Worm (Caenorhabditis elegans) whole organism, young adult: Measurements from ENCODE around the gene nekl-4.

ENCODE experiments used
- F10E7.11 ChIP-seq: sonication (generic microtip); optimal IDR thresholded peaks from 2 replicates; lab custom pipeline; 2017; ENCODE audit warnings: mild to moderate bottlenecking, missing genetic modification characterization, moderate library complexity, missing compliant biosample characterization
- F23B12.7 ChIP-seq: sonication (generic microtip); optimal IDR thresholded peaks from 2 replicates; lab custom pipeline; 2017; ENCODE audit warnings: missing genetic modification characterization, mild to moderate bottlenecking, missing compliant biosample characterization, antibody characterized with exemption, moderate library complexity; ENCODE audit not compliant: insufficient read depth
- F33H1.4 ChIP-seq: fragments of 200-800 bp; sonication (Bioruptor generic); IDR thresholded peaks from 2 replicates; pipeline ENCODE4 v1.3.6; 2022; ENCODE audit warnings: missing genetic modification reagents, missing genetic modification characterization, missing compliant biosample characterization
- F39B2.1 ChIP-seq: fragments of 200-800 bp; sonication (Bioruptor generic); IDR thresholded peaks from 2 replicates; pipeline ENCODE4 v1.3.6; 2022; ENCODE audit warnings: missing genetic modification reagents, missing genetic modification characterization, missing compliant biosample characterization
- K11D2.4 ChIP-seq: fragments of 200-800 bp; sonication (Bioruptor generic); IDR thresholded peaks from 2 replicates; pipeline ENCODE4 v1.3.6; 2022; ENCODE audit warnings: missing genetic modification reagents, missing genetic modification characterization, missing compliant biosample characterization
- K12H6.12 ChIP-seq: fragments of 200-800 bp; sonication (Bioruptor generic); optimal IDR thresholded peaks from 2 replicates; lab custom pipeline; 2018; ENCODE audit warnings: mild to moderate bottlenecking, missing genetic modification characterization, missing compliant biosample characterization
- Y67H2A.10 ChIP-seq: fragments of 200-800 bp; sonication (Bioruptor generic); conservative IDR thresholded peaks from 2 replicates; pipeline ENCODE4 v1.3.6; 2022; ENCODE audit warnings: missing genetic modification reagents, missing genetic modification characterization, missing compliant biosample characterization
- attf-3 ChIP-seq: fragments of 200-800 bp; sonication (Bioruptor generic); conservative IDR thresholded peaks from 2 replicates; pipeline ENCODE4 v1.3.6; 2022; ENCODE audit warnings: missing genetic modification reagents, missing genetic modification characterization, missing compliant biosample characterization
- attf-6 ChIP-seq: fragments of 200-800 bp; sonication (Bioruptor generic); IDR thresholded peaks from 2 replicates; pipeline ENCODE4 v1.3.6; 2022; ENCODE audit warnings: missing genetic modification reagents, missing genetic modification characterization, missing compliant biosample characterization
- bed-1 ChIP-seq: fragments of 200-800 bp; sonication (Bioruptor generic); IDR thresholded peaks from 2 replicates; pipeline ENCODE4 v1.3.6; 2022; ENCODE audit warnings: missing genetic modification reagents, missing genetic modification characterization, missing compliant biosample characterization
- ceh-27 ChIP-seq: fragments of 200-800 bp; sonication (Bioruptor generic); optimal IDR thresholded peaks from 2 replicates; lab custom pipeline; 2018; ENCODE audit warnings: mild to moderate bottlenecking, missing genetic modification characterization, moderate library complexity, missing compliant biosample characterization
- ceh-58 ChIP-seq: fragments of 200-800 bp; sonication (Bioruptor generic); IDR thresholded peaks from 2 replicates; pipeline ENCODE4 v1.3.6; 2022; ENCODE audit warnings: missing genetic modification characterization, missing compliant biosample characterization
- ceh-79 ChIP-seq: sonication (generic microtip); optimal IDR thresholded peaks from 2 replicates; lab custom pipeline; 2017; ENCODE audit warnings: mild to moderate bottlenecking, missing genetic modification characterization, missing compliant biosample characterization
- dpl-1 ChIP-seq: fragments of 150-350 bp; optimal IDR thresholded peaks from 2 replicates; lab custom pipeline; 2014; ENCODE audit warnings: missing biosample characterization, missing genetic modification reagents, missing genetic modification characterization
- efl-1 ChIP-seq: fragments of 150-350 bp; optimal IDR thresholded peaks from 2 replicates; lab custom pipeline; 2014; ENCODE audit warnings: missing biosample characterization, missing genetic modification reagents, missing genetic modification characterization
- egl-18 ChIP-seq: fragments of 200-800 bp; sonication (Bioruptor generic); IDR thresholded peaks from 2 replicates; pipeline ENCODE4 v1.3.6; 2022; ENCODE audit warnings: missing genetic modification reagents, missing genetic modification characterization, missing compliant biosample characterization
- him-1 ChIP-seq: sonication (generic microtip); optimal IDR thresholded peaks from 2 replicates; lab custom pipeline; 2016; ENCODE audit warnings: missing genotype, missing genetic modification reagents, missing genetic modification characterization, missing compliant biosample characterization
- hmg-1.2 ChIP-seq: fragments of 200-800 bp; sonication (Bioruptor generic); IDR thresholded peaks from 2 replicates; pipeline ENCODE4 v1.3.6; 2022; ENCODE audit warnings: missing genetic modification reagents, missing genetic modification characterization, missing compliant biosample characterization
- lin-35 ChIP-seq, 3 experiments: fragments of 150-350 bp in 2 of 3; sonication (generic microtip) in 1 of 3; optimal IDR thresholded peaks; 2 replicates each; lab custom pipeline; 2014 to 2018; ENCODE audit warnings: missing biosample characterization in 3 of 3, missing genetic modification characterization in 3 of 3, missing genetic modification reagents in 3 of 3
- lin-54 ChIP-seq: fragments of 200-800 bp; sonication (Bioruptor generic); optimal IDR thresholded peaks from 2 replicates; lab custom pipeline; 2018; ENCODE audit warnings: mild to moderate bottlenecking, missing genetic modification characterization, missing compliant biosample characterization
- lsy-27 ChIP-seq: sonication (generic microtip); optimal IDR thresholded peaks from 2 replicates; lab custom pipeline; 2017; ENCODE audit warnings: missing genetic modification characterization, mild to moderate bottlenecking, missing compliant biosample characterization, antibody characterized with exemption, missing genotype, borderline replicate concordance; ENCODE audit not compliant: insufficient read depth
- madf-3 ChIP-seq: fragments of 200-800 bp; sonication (Bioruptor generic); IDR thresholded peaks from 2 replicates; pipeline ENCODE4 v1.3.6; 2022; ENCODE audit warnings: missing genetic modification reagents, missing genetic modification characterization, missing compliant biosample characterization
- mel-28 ChIP-seq: sonication (generic microtip); optimal IDR thresholded peaks from 2 replicates; lab custom pipeline; 2016; ENCODE audit warnings: borderline replicate concordance, mild to moderate bottlenecking, missing genetic modification characterization, missing compliant biosample characterization
- nhr-120 ChIP-seq: fragments of 200-800 bp; sonication (Bioruptor generic); IDR thresholded peaks from 2 replicates; pipeline ENCODE4 v1.3.6; 2022; ENCODE audit warnings: missing genetic modification characterization, missing compliant biosample characterization
- snpc-1.1 ChIP-seq: sonication (generic microtip); optimal IDR thresholded peaks from 2 replicates; lab custom pipeline; 2017; ENCODE audit warnings: missing genetic modification characterization, mild to moderate bottlenecking, missing compliant biosample characterization, antibody characterized with exemption, moderate library complexity, missing genotype, missing genetic modification reagents; ENCODE audit not compliant: insufficient read depth
- snpc-3.4 ChIP-seq: sonication (generic microtip); optimal IDR thresholded peaks from 2 replicates; lab custom pipeline; 2017; ENCODE audit warnings: missing genetic modification characterization, mild to moderate bottlenecking, missing compliant biosample characterization, antibody characterized with exemption, moderate library complexity, missing genotype, missing genetic modification reagents
- snpc-4 ChIP-seq, 5 experiments: fragments of 150-350 bp in 1 of 5; sonication (generic microtip) in 4 of 5; optimal IDR thresholded peaks; 2 replicates each; lab custom pipeline; 2014 to 2018; ENCODE audit warnings: missing genetic modification characterization in 5 of 5, missing biosample characterization in 3 of 5, antibody characterized with exemption in 2 of 5, mild to moderate bottlenecking in 2 of 5, missing compliant biosample characterization in 2 of 5, missing genotype in 2 of 5, moderate library complexity in 2 of 5, missing genetic modification reagents in 1 of 5
- somi-1 ChIP-seq: fragments of 200-800 bp; sonication (Bioruptor generic); optimal IDR thresholded peaks from 2 replicates; lab custom pipeline; 2018; ENCODE audit warnings: mild to moderate bottlenecking, missing genetic modification characterization, missing compliant biosample characterization
- tlf-1 ChIP-seq: fragments of 200-800 bp; sonication (Bioruptor generic); optimal IDR thresholded peaks from 2 replicates; lab custom pipeline; 2018; ENCODE audit warnings: mild to moderate bottlenecking, missing genetic modification characterization, missing compliant biosample characterization
- unc-130 ChIP-seq: sonication (generic microtip); optimal IDR thresholded peaks from 2 replicates; lab custom pipeline; 2016; ENCODE audit warnings: missing genetic modification reagents, missing genetic modification characterization, missing compliant biosample characterization
- unc-62 ChIP-seq: fragments of 150-350 bp; optimal IDR thresholded peaks from 2 replicates; lab custom pipeline; 2014; ENCODE audit warnings: missing biosample characterization, missing genetic modification reagents, missing genetic modification characterization
- zfh-2 ChIP-seq: fragments of 200-800 bp; sonication (Bioruptor generic); conservative IDR thresholded peaks from 2 replicates; pipeline ENCODE4 v1.3.6; 2022; ENCODE audit warnings: missing genetic modification reagents, missing genetic modification characterization, missing compliant biosample characterization
- ztf-18 ChIP-seq: sonication (generic microtip); optimal IDR thresholded peaks from 2 replicates; lab custom pipeline; 2016; ENCODE audit warnings: missing genotype, mild to moderate bottlenecking, missing genetic modification characterization, missing compliant biosample characterization
- ztf-25 ChIP-seq: fragments of 200-800 bp; sonication (Bioruptor generic); IDR thresholded peaks from 2 replicates; pipeline ENCODE4 v1.3.6; 2022; ENCODE audit warnings: missing genetic modification reagents, missing genetic modification characterization, missing compliant biosample characterization
- ztf-6 ChIP-seq: fragments of 200-800 bp; sonication (Bioruptor generic); IDR thresholded peaks from 2 replicates; pipeline ENCODE4 v1.3.6; 2022; ENCODE audit warnings: missing genetic modification reagents, missing genetic modification characterization, missing compliant biosample characterization

The nekl-4 gene

ce11 chrIII:5501358-5502287 is 15.7 kb downstream of the nekl-4 start, which contains the start of gene R02F2.1 (continued):
- TF ChIP-seq mel-28 (tag; lab: Kevin White, UChicago) (no peak), madf-3 (GFP tag; lab: Robert Waterston, UW) (0 out of 2 replicates have a peak, but pooled peaks have one; percentile 23), Y67H2A.10 (no peak)

DNA sequence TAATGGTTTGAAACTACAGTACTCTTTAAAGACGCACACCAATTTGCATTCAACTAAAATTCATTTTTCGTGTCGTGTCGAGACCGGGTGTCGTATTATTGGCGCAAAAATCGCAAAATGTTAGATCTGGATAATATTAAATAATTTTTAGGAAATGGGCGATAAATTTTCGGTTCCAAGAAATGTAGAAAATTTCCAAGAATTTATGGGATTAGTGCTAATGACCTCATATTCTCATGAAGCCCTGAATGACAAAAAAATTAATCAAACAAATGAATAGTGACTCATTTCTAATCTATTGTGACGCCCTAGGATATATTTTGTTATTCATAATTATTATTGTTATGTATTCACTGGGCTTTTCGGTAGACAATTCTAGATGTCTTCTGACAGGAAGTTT is 16.6 kb downstream of the nekl-4 start:
- no peak for TF ChIP-seq unc-62 (GFP tag; lab: Kevin White, UChicago)
- no peak for TF ChIP-seq ztf-25 (GFP tag; lab: Robert Waterston, UW)
- no peak for TF ChIP-seq F23B12.7 (tag; lab: Kevin White, UChicago)
- no peak for TF ChIP-seq snpc-3.4 (tag; lab: Kevin White, UChicago)
- TF ChIP-seq ceh-58 (GFP tag; lab: Robert Waterston, UW), result no peak
- TF ChIP-seq ceh-27, result no peak
- no peak for TF ChIP-seq bed-1 (GFP tag; lab: Robert Waterston, UW)
- no peak for TF ChIP-seq F39B2.1 (GFP tag; lab: Robert Waterston, UW)
- TF ChIP-seq zfh-2 (GFP tag; lab: Robert Waterston, UW), result no peak
- no peak for TF ChIP-seq K11D2.4 (GFP tag; lab: Robert Waterston, UW)
- TF ChIP-seq tlf-1, result no peak
- no peak for TF ChIP-seq F10E7.11

- no peak for TF ChIP-seq mel-28 (tag; lab: Kevin White, UChicago)
- no peak for TF ChIP-seq snpc-4 (GFP tag; optimal IDR thresholded peaks at IDR 0.05; lab: Kevin White, UChicago)
- TF ChIP-seq snpc-4 (tag; optimal IDR thresholded peaks at IDR 0.05; lab: Kevin White, UChicago), result no peak
- TF ChIP-seq hmg-1.2 (GFP tag; lab: Robert Waterston, UW), result no peak
- TF ChIP-seq snpc-1.1, result no peak
- TF ChIP-seq somi-1 (GFP tag; lab: Kevin White, UChicago), result no peak
- TF ChIP-seq K12H6.12 (tag; lab: Kevin White, UChicago), result no peak
- no peak for TF ChIP-seq nhr-120 (GFP tag; lab: Robert Waterston, UW)
- no peak for TF ChIP-seq ztf-6 (GFP tag; lab: Robert Waterston, UW)
- no peak for TF ChIP-seq snpc-3.4 (tag; lab: Kevin White, UChicago)
- no peak for TF ChIP-seq unc-130 (GFP tag; lab: Kevin White, UChicago)
- TF ChIP-seq attf-6 (GFP tag; lab: Robert Waterston, UW), result no peak
- TF ChIP-seq bed-1 (GFP tag; lab: Robert Waterston, UW), result no peak
- no peak for TF ChIP-seq F33H1.4 (GFP tag; lab: Robert Waterston, UW)
- TF ChIP-seq egl-18, result no peak
- TF ChIP-seq ceh-79 (tag; lab: Kevin White, UChicago), result no peak
- TF ChIP-seq lsy-27 (tag; lab: Kevin White, UChicago), result no peak
- TF ChIP-seq ztf-18 (tag; lab: Kevin White, UChicago), result no peak
Measured at ce11 chrIII:5499942-5500341, 17.4 kb downstream of the nekl-4 start.

ce11 chrIII:5498973-5499372 is 18.4 kb downstream of the nekl-4 start, which contains the start of gene R02F2.9:
Gene R02F2.9, plus strand, starts transcription at chrIII:5499190.
- no peak for TF ChIP-seq snpc-4 (GFP tag; optimal IDR thresholded peaks at IDR 0.05; lab: Kevin White, UChicago)
- no peak for TF ChIP-seq snpc-4 (tag; optimal IDR thresholded peaks at IDR 0.05; lab: Kevin White, UChicago)
- TF ChIP-seq zfh-2 (GFP tag; lab: Robert Waterston, UW), result no peak
- TF ChIP-seq lin-35 (GFP tag; optimal IDR thresholded peaks at IDR 0.05; lab: Kevin White, UChicago), result peak in 1 of 3 experiments; percentile 78
- peak; percentile 60 for TF ChIP-seq lin-54
- peak; percentile 35 for TF ChIP-seq dpl-1 (GFP tag; lab: Kevin White, UChicago)
- TF ChIP-seq efl-1 (GFP tag; lab: Kevin White, UChicago), result peak; percentile 44
- TF ChIP-seq him-1 (tag; lab: Kevin White, UChicago), result peak; percentile 27
- peak; percentile 95 for TF ChIP-seq attf-3 (GFP tag; lab: Robert Waterston, UW)
